Fruit fly (Drosophila melanogaster) whole organism, prepupa: Measurements from ENCODE around the gene Uch.
A peak's percentile ranks its signal among the peaks of the same experiment; 100 is the strongest.

Source experiments
- Blimp-1 ChIP-seq: fragments of 200-800 bp; sonication (Bioruptor generic); optimal IDR thresholded peaks from 3 replicates; lab custom pipeline; 2017; ENCODE audit warnings: missing biosample characterization, missing genetic modification characterization, mild to moderate bottlenecking, moderate library complexity, missing genetic modification reagents
- CG10669 ChIP-seq: fragments of 200-800 bp; sonication (Bioruptor generic); optimal IDR thresholded peaks from 3 replicates; lab custom pipeline; 2018; ENCODE audit warnings: missing biosample characterization, mild to moderate bottlenecking, missing genetic modification characterization, moderate library complexity
- CG11294 ChIP-seq: fragments of 200-800 bp; sonication (Bioruptor generic); IDR thresholded peaks from 2 replicates; pipeline ENCODE4 v1.3.6; 2022; ENCODE audit warnings: missing biosample characterization, missing genetic modification characterization
- CG11762 ChIP-seq: fragments of 200-800 bp; sonication (Bioruptor generic); optimal IDR thresholded peaks from 3 replicates; lab custom pipeline; 2016; ENCODE audit warnings: missing biosample characterization, missing genetic modification characterization; ENCODE audit not compliant: insufficient read depth
- CG11902 ChIP-seq: fragments of 200-800 bp; sonication (Bioruptor generic); optimal IDR thresholded peaks from 3 replicates; lab custom pipeline; 2016; ENCODE audit warnings: missing biosample characterization, missing genetic modification characterization
- CG16779 ChIP-seq: fragments of 200-800 bp; sonication (Bioruptor generic); optimal IDR thresholded peaks from 3 replicates; lab custom pipeline; 2017; ENCODE audit warnings: missing biosample characterization, mild to moderate bottlenecking, missing genetic modification characterization
- CG3032 ChIP-seq: fragments of 200-800 bp; optimal IDR thresholded peaks from 2 replicates; lab custom pipeline; 2019; ENCODE audit warnings: missing biosample characterization, mild to moderate bottlenecking, missing genetic modification characterization, moderate library complexity
- CG31627 ChIP-seq: fragments of 200-800 bp; sonication (Bioruptor generic); optimal IDR thresholded peaks from 3 replicates; lab custom pipeline; 2016; ENCODE audit warnings: missing biosample characterization, missing genetic modification characterization
- CG32006 ChIP-seq: fragments of 200-800 bp; sonication (Bioruptor generic); optimal IDR thresholded peaks from 3 replicates; lab custom pipeline; 2017; ENCODE audit warnings: missing biosample characterization, mild to moderate bottlenecking, missing genetic modification characterization
- CG3919 ChIP-seq: fragments of 200-800 bp; sonication (Bioruptor generic); optimal IDR thresholded peaks from 3 replicates; lab custom pipeline; 2016; ENCODE audit warnings: missing biosample characterization, missing genetic modification characterization
- CG4318 ChIP-seq: fragments of 200-800 bp; sonication (Bioruptor generic); optimal IDR thresholded peaks from 3 replicates; lab custom pipeline; 2017; ENCODE audit warnings: missing biosample characterization, mild to moderate bottlenecking, missing genetic modification characterization
- CG6163 ChIP-seq: fragments of 200-800 bp; sonication (Bioruptor generic); IDR thresholded peaks from 3 replicates; pipeline ENCODE4 v1.3.6; 2022; ENCODE audit warnings: missing biosample characterization, missing genetic modification characterization
- CG6276 ChIP-seq: fragments of 200-800 bp; sonication (Bioruptor generic); optimal IDR thresholded peaks from 2 replicates; lab custom pipeline; 2017; ENCODE audit warnings: missing biosample characterization, mild to moderate bottlenecking, missing genetic modification characterization
- CG6792 ChIP-seq: fragments of 200-800 bp; sonication (Bioruptor generic); optimal IDR thresholded peaks from 3 replicates; lab custom pipeline; 2016; ENCODE audit warnings: missing biosample characterization, missing genetic modification characterization
- CG6808 ChIP-seq: fragments of 200-800 bp; sonication (Bioruptor generic); optimal IDR thresholded peaks from 3 replicates; lab custom pipeline; 2017; ENCODE audit warnings: missing biosample characterization, missing genetic modification characterization, mild to moderate bottlenecking, moderate library complexity, missing genetic modification reagents
- CG6854 ChIP-seq: fragments of 200-800 bp; sonication (Bioruptor generic); optimal IDR thresholded peaks from 2 replicates; lab custom pipeline; 2017; ENCODE audit warnings: missing biosample characterization, mild to moderate bottlenecking, missing genetic modification characterization
- CG7368 ChIP-seq: fragments of 200-800 bp; sonication (Bioruptor generic); optimal IDR thresholded peaks from 3 replicates; lab custom pipeline; 2016; ENCODE audit warnings: missing biosample characterization, missing genetic modification characterization
- CG8319 ChIP-seq: fragments of 200-800 bp; sonication (Bioruptor generic); optimal IDR thresholded peaks from 3 replicates; lab custom pipeline; 2016; ENCODE audit warnings: missing biosample characterization, missing genetic modification characterization
- CG8632 ChIP-seq: fragments of 200-800 bp; sonication (Bioruptor generic); optimal IDR thresholded peaks from 3 replicates; lab custom pipeline; 2016; ENCODE audit warnings: missing biosample characterization, missing genetic modification characterization
- Eip75B ChIP-seq: fragments of 200-800 bp; sonication (Bioruptor generic); optimal IDR thresholded peaks from 3 replicates; lab custom pipeline; 2016; ENCODE audit warnings: missing biosample characterization, missing genetic modification characterization
- Eip78C ChIP-seq: fragments of 200-800 bp; sonication (Bioruptor generic); peaks from one replicate; lab custom pipeline; 2016; ENCODE audit warnings: missing biosample characterization, missing genetic modification characterization
- Eip93F ChIP-seq: fragments of 200-800 bp; sonication (Bioruptor generic); optimal IDR thresholded peaks from 2 replicates; lab custom pipeline; 2016; ENCODE audit warnings: missing biosample characterization, mild to moderate bottlenecking, missing genetic modification characterization
- Ets21C ChIP-seq: fragments of 200-800 bp; sonication (Bioruptor generic); optimal IDR thresholded peaks from 3 replicates; lab custom pipeline; 2016; ENCODE audit warnings: missing biosample characterization, missing genetic modification characterization
- Ets96B ChIP-seq: fragments of 200-800 bp; optimal IDR thresholded peaks from 2 replicates; lab custom pipeline; 2019; ENCODE audit warnings: missing biosample characterization, mild to moderate bottlenecking, missing genetic modification characterization, moderate library complexity
- Gug ChIP-seq: fragments of 200-800 bp; sonication (Bioruptor generic); IDR thresholded peaks from 2 replicates; pipeline ENCODE4 v1.3.6; 2022; ENCODE audit warnings: missing biosample characterization, missing genetic modification characterization
- Hr38 ChIP-seq: sonication (Bioruptor generic); optimal IDR thresholded peaks from 2 replicates; lab custom pipeline; 2016; ENCODE audit warnings: missing biosample characterization, missing genetic modification characterization
- Hr39 ChIP-seq: fragments of 200-800 bp; sonication (Bioruptor generic); optimal IDR thresholded peaks from 2 replicates; lab custom pipeline; 2016; ENCODE audit warnings: missing biosample characterization, missing genetic modification characterization
- Hr4 ChIP-seq: fragments of 200-800 bp; sonication (Bioruptor generic); optimal IDR thresholded peaks from 3 replicates; lab custom pipeline; 2016; ENCODE audit warnings: missing biosample characterization, missing genetic modification characterization
- Lpt ChIP-seq: fragments of 200-800 bp; sonication (Bioruptor generic); optimal IDR thresholded peaks from 3 replicates; lab custom pipeline; 2016; ENCODE audit warnings: missing biosample characterization, missing genetic modification characterization
- OdsH ChIP-seq: fragments of 200-800 bp; sonication (Bioruptor generic); optimal IDR thresholded peaks from 3 replicates; lab custom pipeline; 2016; ENCODE audit warnings: missing biosample characterization, missing genetic modification characterization
- Smox ChIP-seq: fragments of 200-800 bp; sonication (Bioruptor generic); optimal IDR thresholded peaks from 3 replicates; lab custom pipeline; 2016; ENCODE audit warnings: missing biosample characterization, missing genetic modification characterization
- Sox102F ChIP-seq: fragments of 200-800 bp; sonication (Bioruptor generic); optimal IDR thresholded peaks from 2 replicates; lab custom pipeline; 2016; ENCODE audit warnings: missing biosample characterization, mild to moderate bottlenecking, missing genetic modification characterization
- Sox14 ChIP-seq: fragments of 200-800 bp; sonication (Bioruptor generic); optimal IDR thresholded peaks from 3 replicates; lab custom pipeline; 2016; ENCODE audit warnings: missing biosample characterization, missing genetic modification characterization
- Sox15 ChIP-seq: fragments of 200-800 bp; sonication (Bioruptor generic); optimal IDR thresholded peaks from 3 replicates; lab custom pipeline; 2016; ENCODE audit warnings: missing biosample characterization, missing genetic modification characterization
- acj6 ChIP-seq: fragments of 200-800 bp; sonication (Bioruptor generic); optimal IDR thresholded peaks from 3 replicates; lab custom pipeline; 2016; ENCODE audit warnings: missing biosample characterization, missing genetic modification characterization
- cyc ChIP-seq: fragments of 200-800 bp; sonication (Bioruptor generic); optimal IDR thresholded peaks from 3 replicates; lab custom pipeline; 2016; ENCODE audit warnings: missing biosample characterization, missing genetic modification characterization
- dsx ChIP-seq: fragments of 200-800 bp; optimal IDR thresholded peaks from 3 replicates; lab custom pipeline; 2019; ENCODE audit warnings: missing biosample characterization, mild to moderate bottlenecking, missing genetic modification characterization, moderate library complexity; ENCODE audit not compliant: poor library complexity, severe bottlenecking
- eg ChIP-seq: fragments of 200-800 bp; sonication (Bioruptor generic); IDR thresholded peaks from 3 replicates; pipeline ENCODE4 v1.3.6; 2022; ENCODE audit warnings: missing biosample characterization, missing genetic modification characterization
- fd59A ChIP-seq: fragments of 200-800 bp; sonication (Bioruptor generic); optimal IDR thresholded peaks from 2 replicates; lab custom pipeline; 2017; ENCODE audit warnings: missing biosample characterization, mild to moderate bottlenecking, missing genetic modification characterization, missing genetic modification reagents
- fd85E ChIP-seq: fragments of 200-800 bp; sonication (Bioruptor generic); optimal IDR thresholded peaks from 3 replicates; lab custom pipeline; 2016; ENCODE audit warnings: missing biosample characterization, missing genetic modification characterization
- lz ChIP-seq: fragments of 200-800 bp; sonication (Bioruptor generic); optimal IDR thresholded peaks from 3 replicates; lab custom pipeline; 2016; ENCODE audit warnings: missing biosample characterization, missing genetic modification characterization
- net ChIP-seq: fragments of 200-800 bp; sonication (Bioruptor generic); optimal IDR thresholded peaks from 3 replicates; lab custom pipeline; 2016; ENCODE audit warnings: missing biosample characterization, missing genetic modification characterization
- salr ChIP-seq, 2 experiments: fragments of 200-800 bp; sonication (Bioruptor generic); optimal IDR thresholded peaks; 3 replicates each; lab custom pipeline; 2016 to 2018; ENCODE audit warnings: missing biosample characterization in 2 of 2, missing genetic modification characterization in 2 of 2, mild to moderate bottlenecking in 1 of 2
- spab ChIP-seq: fragments of 200-800 bp; sonication (Bioruptor generic); optimal IDR thresholded peaks from 2 replicates; lab custom pipeline; 2017; ENCODE audit warnings: missing biosample characterization, mild to moderate bottlenecking, missing genetic modification characterization, missing genetic modification reagents
- ss ChIP-seq, 2 experiments: fragments of 200-800 bp; sonication (Bioruptor generic); optimal IDR thresholded peaks; 2 replicates in 1 of 2; 3 replicates in 1 of 2; lab custom pipeline; 2017 to 2018; ENCODE audit warnings: mild to moderate bottlenecking in 2 of 2, missing biosample characterization in 2 of 2, missing genetic modification characterization in 2 of 2, moderate library complexity in 1 of 2
- vri ChIP-seq: fragments of 200-800 bp; sonication (Bioruptor generic); optimal IDR thresholded peaks from 3 replicates; lab custom pipeline; 2016; ENCODE audit warnings: missing biosample characterization, mild to moderate bottlenecking, missing genetic modification characterization

Uch gene

DNA sequence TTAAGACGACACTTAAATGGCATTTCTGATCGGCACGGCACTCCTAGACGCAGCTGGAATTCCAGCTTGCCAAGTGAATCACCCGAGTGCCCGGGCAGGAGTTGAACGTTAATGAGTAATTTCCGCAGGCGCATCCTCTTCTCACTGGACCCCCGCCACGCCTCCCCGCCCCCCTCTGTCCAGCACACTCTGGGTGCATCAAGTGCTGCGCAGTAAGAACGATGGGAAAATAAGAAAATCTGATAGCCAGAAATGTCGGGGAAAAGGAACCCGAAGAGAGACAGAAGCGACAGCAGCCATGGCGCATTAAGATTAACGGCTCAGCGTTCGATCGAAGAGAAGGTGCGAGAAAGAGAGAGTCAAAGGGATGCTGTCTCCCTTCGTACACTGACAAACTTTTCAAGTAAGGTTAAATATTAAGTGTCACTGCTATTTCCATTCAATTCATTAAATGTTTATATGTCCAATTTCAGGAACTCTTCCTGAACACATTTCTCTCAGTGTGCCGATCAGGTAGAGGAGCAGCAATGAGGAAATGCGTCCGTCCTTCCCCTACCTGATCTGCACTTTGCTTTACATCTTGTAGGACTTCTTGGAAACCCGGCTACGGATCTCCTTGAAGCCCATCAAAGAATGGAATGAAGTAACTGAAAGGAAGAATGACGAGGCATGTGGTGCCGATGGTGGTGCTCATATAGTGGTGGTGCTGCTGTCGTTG lies 49.3 kb downstream of the Uch start (continued):
- TF ChIP-seq Sox15 (GFP tag; lab: Kevin White, UChicago) (peak; percentile 89), eg (GFP tag; lab: Robert Waterston, UW) (peak; percentile 56; the same call in 2 of the 3 replicates), Blimp-1 (GFP tag; lab: Kevin White, UChicago) (peak; percentile 86), Eip93F (peak; percentile 83), CG8319 (GFP tag; lab: Kevin White, UChicago) (peak; percentile 90), CG16779 (tag; lab: Kevin White, UChicago) (peak; percentile 75), salr (GFP tag; optimal IDR thresholded peaks at IDR 0.05; lab: Kevin White, UChicago) (peak; percentile 61 to 91), CG6276 (GFP tag; lab: Kevin White, UChicago) (peak; percentile 39), vri (GFP tag; lab: Kevin White, UChicago) (peak; percentile 87), Eip78C (GFP tag; lab: Kevin White, UChicago) (peak; percentile 98), lz (GFP tag; lab: Kevin White, UChicago) (peak; percentile 94), CG4318 (GFP tag; lab: Kevin White, UChicago) (peak; percentile 19), CG7368 (peak; percentile 86), Ets96B (peak; percentile 96), Ets21C (GFP tag; lab: Kevin White, UChicago) (peak; percentile 86), CG11294 (GFP tag; lab: Robert Waterston, UW) (peak; percentile 35; the same call in 1 of the 2 replicates), CG6808 (GFP tag; lab: Kevin White, UChicago) (peak; percentile 96)
- TF ChIP-seq, all 60 proteins: peak for 57

DNA sequence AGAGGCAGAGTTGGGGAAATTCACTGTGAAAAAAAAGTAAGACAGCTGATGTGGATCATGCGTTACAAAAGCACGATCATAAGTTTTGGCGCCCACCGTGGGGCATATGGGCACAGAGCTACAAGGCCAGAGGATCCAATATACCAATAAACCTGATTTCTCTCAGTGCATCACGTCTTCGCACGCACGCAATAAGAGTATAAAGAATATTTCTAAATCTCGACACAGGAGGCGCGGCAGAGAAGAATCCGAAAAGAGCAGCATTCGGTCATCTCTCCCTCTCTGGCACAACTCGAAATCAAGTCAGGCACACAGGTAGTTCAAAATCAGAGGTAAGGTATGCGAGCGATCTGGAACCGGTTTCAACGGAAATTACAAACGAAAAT lies 50.5 kb downstream of the Uch start:
- TF ChIP-seq CG11902 (peak; percentile 90), net (GFP tag; lab: Kevin White, UChicago) (peak; percentile 85), Sox14 (GFP tag; lab: Kevin White, UChicago) (peak; percentile 98), fd85E (GFP tag; lab: Kevin White, UChicago) (peak; percentile 65), CG11294 (GFP tag; lab: Robert Waterston, UW) (peak; percentile 86), CG32006 (peak; percentile 89), ss (GFP tag; optimal IDR thresholded peaks at IDR 0.05; lab: Kevin White, UChicago) (peak; percentile 94 to 99), salr (GFP tag; optimal IDR thresholded peaks at IDR 0.05; lab: Kevin White, UChicago) (peak; percentile 68 to 95), eg (GFP tag; lab: Robert Waterston, UW) (peak; percentile 91), CG7368 (peak; percentile 89), CG31627 (peak; percentile 95), CG6163 (GFP tag; lab: Robert Waterston, UW) (peak; percentile 97), CG10669 (GFP tag; lab: Kevin White, UChicago) (peak; percentile 93), Lpt (GFP tag; lab: Kevin White, UChicago) (peak; percentile 79), spab (GFP tag; lab: Kevin White, UChicago) (peak; percentile 94), OdsH (GFP tag; lab: Kevin White, UChicago) (peak; percentile 88), Hr4 (GFP tag; lab: Kevin White, UChicago) (peak; percentile 89), Hr38 (no peak), Sox102F (GFP tag; lab: Kevin White, UChicago) (peak; percentile 97), Ets21C (GFP tag; lab: Kevin White, UChicago) (peak; percentile 87), fd59A (GFP tag; lab: Kevin White, UChicago) (peak; percentile 97), Hr39 (GFP tag; lab: Kevin White, UChicago) (peak; percentile 96), CG3032 (tag; lab: Kevin White, UChicago) (peak; percentile 95), Eip75B (GFP tag; lab: Kevin White, UChicago) (peak; percentile 95), CG4318 (GFP tag; lab: Kevin White, UChicago) (peak; percentile 75), cyc (GFP tag; lab: Kevin White, UChicago) (peak; percentile 94), CG3919 (GFP tag; lab: Kevin White, UChicago) (peak; percentile 93), acj6 (peak; percentile 88), Blimp-1 (GFP tag; lab: Kevin White, UChicago) (peak; percentile 81), CG6808 (GFP tag; lab: Kevin White, UChicago) (peak; percentile 95), Gug (GFP tag; lab: Robert Waterston, UW) (peak; percentile 89), CG6854 (GFP tag; lab: Kevin White, UChicago) (peak; percentile 92), CG8632 (GFP tag; lab: Kevin White, UChicago) (peak; percentile 86), Smox (peak; percentile 93), CG11762 (GFP tag; lab: Kevin White, UChicago) (peak; percentile 84), dsx (GFP tag; lab: Kevin White, UChicago) (peak; percentile 92), CG6792 (GFP tag; lab: Kevin White, UChicago) (peak; percentile 92), Ets96B (peak; percentile 93), CG8319 (GFP tag; lab: Kevin White, UChicago) (peak; percentile 83)
